Worm (Caenorhabditis elegans) whole organism, L2 larva: ENCODE data around the gene C34C12.9.

ENCODE experiments used
- C34F6.9 ChIP-seq: fragments of 150-350 bp; optimal IDR thresholded peaks from 2 replicates; lab custom pipeline; 2014; ENCODE audit warnings: missing biosample characterization, missing genetic modification characterization
- alr-1 ChIP-seq: fragments of 150-350 bp; optimal IDR thresholded peaks from 2 replicates; lab custom pipeline; 2014; ENCODE audit warnings: missing biosample characterization, missing genetic modification characterization
- aly-2 ChIP-seq: fragments of 150-350 bp; optimal IDR thresholded peaks from 2 replicates; lab custom pipeline; 2014; ENCODE audit warnings: missing biosample characterization, missing genetic modification characterization
- egl-27 ChIP-seq: sonication (generic microtip); optimal IDR thresholded peaks from 3 replicates; lab custom pipeline; 2017; ENCODE audit warnings: missing biosample characterization, missing genetic modification reagents, missing genetic modification characterization
- elt-1 ChIP-seq: fragments of 150-350 bp; optimal IDR thresholded peaks from 2 replicates; lab custom pipeline; 2014; ENCODE audit warnings: missing biosample characterization, missing genetic modification characterization
- lin-13 ChIP-seq: fragments of 150-350 bp; optimal IDR thresholded peaks from 2 replicates; lab custom pipeline; 2014; ENCODE audit warnings: missing biosample characterization, missing genetic modification reagents, missing genetic modification characterization
- lsy-2 ChIP-seq, 2 experiments: fragments of 150-350 bp in 1 of 2; sonication (generic microtip) in 1 of 2; optimal IDR thresholded peaks; 2 replicates each; lab custom pipeline; 2014 to 2017; ENCODE audit warnings: missing biosample characterization in 2 of 2, missing genetic modification characterization in 2 of 2
- mdl-1 ChIP-seq, 2 experiments: fragments of 150-350 bp in 1 of 2; sonication (generic microtip) in 1 of 2; optimal IDR thresholded peaks; 2 replicates each; lab custom pipeline; 2017; ENCODE audit warnings: missing biosample characterization in 2 of 2, missing genetic modification characterization in 2 of 2
- nhr-12 ChIP-seq: fragments of 150-350 bp; optimal IDR thresholded peaks from 2 replicates; lab custom pipeline; 2014; ENCODE audit warnings: missing biosample characterization, missing genetic modification characterization
- nhr-23 ChIP-seq: fragments of 150-350 bp; optimal IDR thresholded peaks from 2 replicates; lab custom pipeline; 2014; ENCODE audit warnings: missing biosample characterization, missing genetic modification reagents, missing genetic modification characterization
- nhr-6 ChIP-seq: fragments of 150-350 bp; optimal IDR thresholded peaks from 2 replicates; lab custom pipeline; 2014; ENCODE audit warnings: missing biosample characterization, missing genetic modification characterization
- unc-62 ChIP-seq: fragments of 150-350 bp; optimal IDR thresholded peaks from 2 replicates; lab custom pipeline; 2014; ENCODE audit warnings: missing biosample characterization, missing genetic modification reagents, missing genetic modification characterization
- zag-1 ChIP-seq: fragments of 150-350 bp; optimal IDR thresholded peaks from 2 replicates; lab custom pipeline; 2014; ENCODE audit warnings: missing biosample characterization, missing genetic modification characterization
- ztf-11 ChIP-seq: sonication (generic microtip); optimal IDR thresholded peaks from 2 replicates; lab custom pipeline; 2017; ENCODE audit warnings: missing biosample characterization, missing genetic modification characterization

DNA sequence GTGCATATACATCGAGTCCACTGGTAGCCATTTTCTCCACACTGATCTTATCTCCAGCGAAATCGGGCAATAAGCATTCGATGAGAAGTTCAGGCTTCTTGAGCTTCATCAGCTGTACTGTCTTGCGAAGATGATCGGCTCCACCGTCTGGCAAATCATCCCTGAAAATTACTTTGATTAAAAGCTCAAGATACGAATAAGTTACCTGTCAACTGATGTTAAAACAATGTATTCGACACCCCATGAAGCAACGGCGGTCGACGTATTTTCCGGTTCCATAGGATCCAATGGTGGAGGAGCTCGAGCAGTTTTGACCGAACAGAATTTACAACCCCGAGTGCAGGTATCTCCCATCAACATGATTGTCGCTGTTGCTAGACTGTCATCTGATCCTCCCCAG, 28.9 kb upstream of the C34C12.9 start:
- TF ChIP-seq nhr-6 (tag; lab: Kevin White, UChicago): no peak
- TF ChIP-seq nhr-12 (tag; lab: Kevin White, UChicago): no peak
- TF ChIP-seq C34F6.9 (tag; lab: Kevin White, UChicago): no peak
- no peak for TF ChIP-seq egl-27 (tag; lab: Kevin White, UChicago)
- TF ChIP-seq mdl-1 (tag; optimal IDR thresholded peaks at IDR 0.05; lab: Kevin White, UChicago): no peak
- TF ChIP-seq lin-13 (GFP tag; lab: Kevin White, UChicago): no peak
- no peak for TF ChIP-seq lsy-2 (tag; optimal IDR thresholded peaks at IDR 0.05; lab: Kevin White, UChicago)
- no peak for TF ChIP-seq alr-1
- TF ChIP-seq aly-2: no peak
- no peak for TF ChIP-seq unc-62
- TF ChIP-seq zag-1 (tag; lab: Kevin White, UChicago): no peak
- TF ChIP-seq ztf-11 (tag; lab: Kevin White, UChicago): no peak
- TF ChIP-seq nhr-23 (tag; lab: Kevin White, UChicago): no peak
- TF ChIP-seq elt-1 (tag; lab: Kevin White, UChicago): no peak
